Worm (Caenorhabditis elegans) whole organism, L2 larva: Measurements from ENCODE around the gene ttbk-2.1.
"Not testable (repeated sequence)": the region's sequence is repeated elsewhere in the genome, so short reads cannot be mapped to it uniquely, and the experiment has no call there.

ENCODE experiments used
- F13H6.1 ChIP-seq: sonication (generic microtip); optimal IDR thresholded peaks from 2 replicates; lab custom pipeline; 2016; ENCODE audit warnings: missing genetic modification characterization, missing compliant biosample characterization
- R02D3.7 ChIP-seq: fragments of 150-350 bp; optimal IDR thresholded peaks from 2 replicates; lab custom pipeline; 2014; ENCODE audit warnings: missing biosample characterization, missing genetic modification characterization
- ZK546.5 ChIP-seq: sonication (generic microtip); optimal IDR thresholded peaks from 2 replicates; lab custom pipeline; 2017; ENCODE audit warnings: missing biosample characterization, missing genetic modification characterization
- alr-1 ChIP-seq: fragments of 150-350 bp; optimal IDR thresholded peaks from 2 replicates; lab custom pipeline; 2014; ENCODE audit warnings: missing biosample characterization, missing genetic modification characterization
- aly-2 ChIP-seq: fragments of 150-350 bp; optimal IDR thresholded peaks from 2 replicates; lab custom pipeline; 2014; ENCODE audit warnings: missing biosample characterization, missing genetic modification characterization
- ama-1 ChIP-seq: fragments of 150-350 bp; optimal IDR thresholded peaks from 2 replicates; lab custom pipeline; 2018; ENCODE audit warnings: inconsistent platforms
- egl-27 ChIP-seq: sonication (generic microtip); optimal IDR thresholded peaks from 3 replicates; lab custom pipeline; 2017; ENCODE audit warnings: missing biosample characterization, missing genetic modification reagents, missing genetic modification characterization
- elt-1 ChIP-seq: fragments of 150-350 bp; optimal IDR thresholded peaks from 2 replicates; lab custom pipeline; 2014; ENCODE audit warnings: missing biosample characterization, missing genetic modification characterization
- elt-3 ChIP-seq: sonication (generic microtip); optimal IDR thresholded peaks from 2 replicates; lab custom pipeline; 2017; ENCODE audit warnings: missing biosample characterization, missing genetic modification characterization
- fos-1 ChIP-seq: fragments of 150-350 bp; optimal IDR thresholded peaks from 2 replicates; lab custom pipeline; 2014; ENCODE audit warnings: missing biosample characterization, missing genetic modification characterization
- gmeb-1 ChIP-seq: fragments of 150-350 bp; optimal IDR thresholded peaks from 2 replicates; lab custom pipeline; 2014; ENCODE audit warnings: missing biosample characterization, missing genetic modification characterization
- lin-13 ChIP-seq: fragments of 150-350 bp; optimal IDR thresholded peaks from 2 replicates; lab custom pipeline; 2014; ENCODE audit warnings: missing biosample characterization, missing genetic modification reagents, missing genetic modification characterization
- lin-39 ChIP-seq: fragments of 150-350 bp; optimal IDR thresholded peaks from 2 replicates; lab custom pipeline; 2014; ENCODE audit warnings: missing biosample characterization, missing genetic modification reagents, missing genetic modification characterization
- lsy-2 ChIP-seq, 2 experiments: fragments of 150-350 bp in 1 of 2; sonication (generic microtip) in 1 of 2; optimal IDR thresholded peaks; 2 replicates each; lab custom pipeline; 2014 to 2017; ENCODE audit warnings: missing biosample characterization in 2 of 2, missing genetic modification characterization in 2 of 2
- mbf-1 ChIP-seq: sonication (generic microtip); optimal IDR thresholded peaks from 2 replicates; lab custom pipeline; 2017; ENCODE audit warnings: missing biosample characterization, missing genetic modification characterization
- mdl-1 ChIP-seq, 2 experiments: fragments of 150-350 bp in 1 of 2; sonication (generic microtip) in 1 of 2; optimal IDR thresholded peaks; 2 replicates each; lab custom pipeline; 2017; ENCODE audit warnings: missing biosample characterization in 2 of 2, missing genetic modification characterization in 2 of 2
- nhr-10 ChIP-seq: sonication (generic microtip); optimal IDR thresholded peaks from 2 replicates; lab custom pipeline; 2017; ENCODE audit warnings: missing biosample characterization, missing genetic modification characterization
- nhr-11 ChIP-seq: fragments of 150-350 bp; optimal IDR thresholded peaks from 2 replicates; lab custom pipeline; 2014; ENCODE audit warnings: missing biosample characterization, missing genetic modification characterization
- nhr-129 ChIP-seq: fragments of 150-350 bp; optimal IDR thresholded peaks from 2 replicates; lab custom pipeline; 2014; ENCODE audit warnings: missing biosample characterization, missing genetic modification characterization
- nhr-21 ChIP-seq: fragments of 150-350 bp; optimal IDR thresholded peaks from 2 replicates; lab custom pipeline; 2014; ENCODE audit warnings: missing biosample characterization, missing genetic modification characterization
- nhr-23 ChIP-seq: fragments of 150-350 bp; optimal IDR thresholded peaks from 2 replicates; lab custom pipeline; 2014; ENCODE audit warnings: missing biosample characterization, missing genetic modification reagents, missing genetic modification characterization
- nhr-237 ChIP-seq: fragments of 150-350 bp; optimal IDR thresholded peaks from 2 replicates; lab custom pipeline; 2014; ENCODE audit warnings: missing biosample characterization, missing genetic modification characterization
- nhr-25 ChIP-seq: fragments of 150-350 bp; sonication (generic microtip); optimal IDR thresholded peaks from 3 replicates; lab custom pipeline; 2014; ENCODE audit warnings: missing biosample characterization, missing genetic modification characterization
- nhr-6 ChIP-seq: fragments of 150-350 bp; optimal IDR thresholded peaks from 2 replicates; lab custom pipeline; 2014; ENCODE audit warnings: missing biosample characterization, missing genetic modification characterization
- nhr-77 ChIP-seq: fragments of 150-350 bp; optimal IDR thresholded peaks from 2 replicates; lab custom pipeline; 2014; ENCODE audit warnings: missing biosample characterization, missing genetic modification characterization
- snpc-4 ChIP-seq: fragments of 150-350 bp; optimal IDR thresholded peaks from 2 replicates; lab custom pipeline; 2014; ENCODE audit warnings: missing biosample characterization, missing genetic modification characterization
- unc-39 ChIP-seq: fragments of 150-350 bp; optimal IDR thresholded peaks from 2 replicates; lab custom pipeline; 2014; ENCODE audit warnings: missing biosample characterization, missing genetic modification characterization
- unc-55 ChIP-seq: fragments of 150-350 bp; sonication (generic microtip); optimal IDR thresholded peaks from 3 replicates; lab custom pipeline; 2014; ENCODE audit warnings: missing biosample characterization, missing genetic modification reagents, missing genetic modification characterization
- unc-62 ChIP-seq: fragments of 150-350 bp; optimal IDR thresholded peaks from 2 replicates; lab custom pipeline; 2014; ENCODE audit warnings: missing biosample characterization, missing genetic modification reagents, missing genetic modification characterization
- ztf-1 ChIP-seq: fragments of 200-800 bp; sonication (Bioruptor generic); conservative IDR thresholded peaks from 2 replicates; pipeline ENCODE4 v1.3.6; 2022; ENCODE audit warnings: missing genetic modification characterization, missing compliant biosample characterization
- ztf-11 ChIP-seq: sonication (generic microtip); optimal IDR thresholded peaks from 2 replicates; lab custom pipeline; 2017; ENCODE audit warnings: missing biosample characterization, missing genetic modification characterization
- ztf-4 ChIP-seq: fragments of 150-350 bp; optimal IDR thresholded peaks from 2 replicates; lab custom pipeline; 2014; ENCODE audit warnings: missing biosample characterization, missing genetic modification characterization

The ttbk-2.1 gene

DNA sequence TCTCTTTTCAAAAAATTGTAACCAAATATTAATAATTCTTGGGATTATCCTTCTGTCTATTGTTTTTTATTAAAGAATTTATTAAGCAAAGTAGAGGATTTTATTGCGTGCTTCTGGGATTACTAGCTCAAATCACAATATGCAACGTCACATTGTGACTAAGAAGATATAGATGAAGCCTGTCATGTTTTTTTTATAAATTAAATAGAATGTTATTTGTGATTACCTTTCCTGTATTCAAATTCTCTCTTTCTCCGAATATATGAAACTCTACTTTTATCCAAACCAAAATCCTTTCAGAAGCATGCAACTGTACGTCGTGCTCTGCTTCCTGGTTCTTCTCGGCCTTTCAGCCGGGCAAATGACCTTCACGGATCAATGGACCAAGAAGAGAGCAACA is 32.1 kb downstream of the ttbk-2.1 start, which contains the start of gene nlp-47:
Gene nlp-47 (plus strand): TSS at position 301 of the 400 bp plus-strand sequence.
- TF ChIP-seq gmeb-1 (tag; lab: Kevin White, UChicago) (no peak), ztf-4 (tag; lab: Kevin White, UChicago) (no peak), unc-39 (no peak), nhr-77 (tag; lab: Kevin White, UChicago) (no peak), aly-2 (tag; lab: Kevin White, UChicago) (no peak), nhr-6 (tag; lab: Kevin White, UChicago) (no peak), ZK546.5 (tag; lab: Kevin White, UChicago) (no peak), lsy-2 (tag; optimal IDR thresholded peaks at IDR 0.05; lab: Kevin White, UChicago) (no peak)

DNA sequence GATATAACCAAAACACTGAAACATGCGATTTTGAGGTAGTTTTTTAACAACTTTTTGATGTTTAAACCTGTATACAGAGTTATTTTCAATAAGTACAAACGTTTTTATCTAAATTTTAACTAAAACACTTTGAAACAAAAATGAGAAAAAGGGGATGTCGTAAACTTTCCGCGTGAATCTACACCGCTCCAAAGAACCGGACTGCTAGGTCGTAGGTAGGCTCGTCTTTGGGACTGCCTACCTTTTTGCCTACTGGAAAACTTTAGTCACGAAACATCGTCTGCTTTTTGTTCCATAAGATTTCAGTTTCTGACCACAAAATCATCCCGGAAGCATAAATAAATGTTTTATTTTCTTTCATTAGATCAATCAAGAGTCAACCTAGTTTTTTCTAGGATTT is 32.7 kb downstream of the ttbk-2.1 start:
- TF ChIP-seq ZK546.5 (tag; lab: Kevin White, UChicago) (no peak), fos-1 (tag; lab: Kevin White, UChicago) (no peak), nhr-25 (tag; lab: Kevin White, UChicago) (no peak), nhr-10 (tag; lab: Kevin White, UChicago) (no peak), unc-62 (GFP tag; lab: Kevin White, UChicago) (no peak), ztf-1 (GFP tag; lab: Robert Waterston, UW) (no peak), snpc-4 (no peak)

DNA sequence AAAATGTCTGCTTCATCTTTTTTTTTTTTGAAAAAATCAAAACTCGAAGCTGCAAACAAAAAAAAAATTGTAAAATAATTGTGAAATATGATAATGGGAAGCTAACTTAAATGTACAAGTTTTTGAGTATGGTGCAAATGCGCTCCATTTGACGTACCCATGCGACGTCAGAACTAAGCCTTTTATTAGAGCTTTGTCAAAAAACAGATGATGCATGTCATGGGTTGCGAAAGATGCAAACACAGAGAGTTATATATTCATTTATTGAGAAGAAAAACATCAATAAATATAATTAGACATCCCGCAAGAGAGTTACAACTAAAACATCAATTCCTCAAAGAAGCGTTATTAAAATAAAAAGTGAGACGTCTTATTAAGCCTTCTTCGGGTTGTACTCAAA is 36.0 kb downstream of the ttbk-2.1 start:
- TF ChIP-seq R02D3.7 (no peak), alr-1 (tag; lab: Kevin White, UChicago) (no peak), mbf-1 (tag; lab: Kevin White, UChicago) (no peak), nhr-237 (tag; lab: Kevin White, UChicago) (no peak), ztf-1 (GFP tag; lab: Robert Waterston, UW) (no peak), lin-13 (no peak), unc-39 (no peak), nhr-10 (tag; lab: Kevin White, UChicago) (no peak), F13H6.1 (tag; lab: Kevin White, UChicago) (no peak), mdl-1 (tag; optimal IDR thresholded peaks at IDR 0.05; lab: Kevin White, UChicago) (no peak), unc-55 (GFP tag; lab: Kevin White, UChicago) (no peak)

DNA sequence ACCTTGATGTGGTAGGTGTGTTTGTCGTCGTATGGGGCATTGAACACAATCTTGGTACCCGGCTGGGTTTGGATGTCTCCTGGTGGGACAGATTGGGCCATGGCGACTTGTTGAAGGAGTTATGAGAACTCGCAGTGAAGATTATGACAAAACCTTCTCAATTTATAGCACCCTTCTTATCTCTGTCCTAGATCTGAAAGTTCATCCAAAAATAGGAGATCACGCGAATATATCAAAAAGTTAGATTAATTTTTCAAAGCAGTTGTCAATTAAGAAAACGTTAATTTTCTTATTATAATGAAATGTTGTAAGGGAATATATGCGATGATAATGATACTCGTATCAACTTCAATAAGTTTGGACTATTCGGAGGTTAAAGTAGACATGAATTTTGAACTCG is 36.8 kb downstream of the ttbk-2.1 start, which contains the start of gene msp-51:
Gene msp-51 (minus strand): TSS at position 101 of the 400 bp plus-strand sequence.
- TF ChIP-seq nhr-237, alr-1, nhr-25 (tag; lab: Kevin White, UChicago): not testable (repeated sequence)

DNA sequence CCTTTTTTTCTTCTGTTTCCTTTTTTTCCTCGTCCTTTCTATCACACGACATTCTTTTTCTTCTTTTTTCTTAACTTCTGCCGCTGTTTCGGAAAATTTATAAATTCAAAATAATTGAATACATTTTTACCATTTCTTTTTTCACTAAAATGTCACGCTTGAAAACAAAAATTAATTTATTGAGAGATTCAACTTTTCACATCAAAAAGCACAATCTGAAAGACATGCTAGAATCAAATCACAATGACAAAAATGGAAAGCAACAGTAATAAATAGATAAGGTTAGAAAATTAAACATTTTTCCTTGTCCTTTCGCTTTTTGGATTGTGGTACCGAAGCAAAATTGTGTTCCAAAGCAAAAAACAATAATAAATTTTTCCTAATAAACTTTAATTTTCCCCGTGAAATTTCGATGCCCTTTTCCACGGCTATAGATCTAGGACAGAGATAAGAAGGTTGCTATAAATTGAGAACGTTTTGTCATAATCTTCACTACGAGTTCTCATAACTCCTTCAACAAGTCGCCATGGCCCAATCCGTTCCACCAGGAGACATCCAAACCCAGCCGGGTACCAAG is 39.0 kb downstream of the ttbk-2.1 start, which contains the start of the genes ZK354.6 and msp-113:
Gene ZK354.6 (minus strand): TSS at position 101 of the 577 bp plus-strand sequence.
Gene msp-113 (plus strand): TSS at position 527 of the 577 bp plus-strand sequence.
- TF ChIP-seq snpc-4, result no peak
- TF ChIP-seq aly-2 (tag; lab: Kevin White, UChicago), result no peak
- no peak for TF ChIP-seq nhr-10 (tag; lab: Kevin White, UChicago)
- no peak for TF ChIP-seq nhr-77 (tag; lab: Kevin White, UChicago)
- no peak for TF ChIP-seq lsy-2 (tag; optimal IDR thresholded peaks at IDR 0.05; lab: Kevin White, UChicago)
- TF ChIP-seq F13H6.1 (tag; lab: Kevin White, UChicago), result no peak
- no peak for TF ChIP-seq ztf-4 (tag; lab: Kevin White, UChicago)
- no peak for TF ChIP-seq mbf-1 (tag; lab: Kevin White, UChicago)
- no peak for TF ChIP-seq nhr-6 (tag; lab: Kevin White, UChicago)
- no peak for TF ChIP-seq nhr-23
- no peak for TF ChIP-seq lin-13
- no peak for TF ChIP-seq ztf-11 (tag; lab: Kevin White, UChicago)
- no peak for TF ChIP-seq elt-3 (tag; lab: Kevin White, UChicago)
- TF ChIP-seq nhr-21 (tag; lab: Kevin White, UChicago), result no peak
- no peak for TF ChIP-seq nhr-11 (tag; lab: Kevin White, UChicago)
- TF ChIP-seq nhr-129 (tag; lab: Kevin White, UChicago), result no peak
- TF ChIP-seq egl-27 (tag; lab: Kevin White, UChicago), result no peak

DNA sequence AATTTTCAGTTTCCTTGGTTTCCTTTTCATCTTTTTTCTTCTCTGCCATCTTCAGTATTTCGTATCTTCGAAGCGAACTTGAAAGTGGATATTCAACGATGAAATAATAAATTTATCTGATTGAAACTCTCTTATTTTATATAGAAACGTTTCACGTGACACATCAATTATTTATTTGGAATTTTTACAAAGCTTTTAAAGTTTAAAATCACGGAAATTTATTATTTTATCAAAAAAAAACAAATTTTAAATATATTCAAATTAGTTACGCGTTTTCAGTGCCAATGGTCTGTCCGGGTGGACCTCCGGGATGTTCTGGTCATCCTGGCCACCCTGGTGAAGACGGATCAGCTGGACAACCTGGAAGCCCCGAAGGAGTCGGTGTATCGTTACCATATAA is 44.5 kb downstream of the ttbk-2.1 start, which contains the start of gene ZK354.7:
Gene ZK354.7 (minus strand): TSS at position 101 of the 400 bp plus-strand sequence.
- no peak for TF ChIP-seq snpc-4
- no peak for TF ChIP-seq fos-1 (tag; lab: Kevin White, UChicago)
- TF ChIP-seq nhr-6 (tag; lab: Kevin White, UChicago), result no peak
- TF ChIP-seq gmeb-1 (tag; lab: Kevin White, UChicago), result no peak
- TF ChIP-seq lin-39 (tag; lab: Kevin White, UChicago), result no peak
- no peak for TF ChIP-seq ztf-4 (tag; lab: Kevin White, UChicago)
- TF ChIP-seq ama-1 (lab: Kevin White, UChicago), result no peak
- no peak for TF ChIP-seq alr-1 (tag; lab: Kevin White, UChicago)
- TF ChIP-seq mbf-1 (tag; lab: Kevin White, UChicago), result no peak
- no peak for TF ChIP-seq lsy-2 (tag; optimal IDR thresholded peaks at IDR 0.05; lab: Kevin White, UChicago)
- no peak for TF ChIP-seq aly-2 (tag; lab: Kevin White, UChicago)
- TF ChIP-seq lin-13, result no peak
- TF ChIP-seq elt-1 (tag; lab: Kevin White, UChicago), result no peak
- TF ChIP-seq egl-27 (tag; lab: Kevin White, UChicago), result no peak
- no peak for TF ChIP-seq nhr-25 (tag; lab: Kevin White, UChicago)
